Fruit fly (Drosophila melanogaster) whole organism, embryonic: ENCODE results near the gene CG31883.

Source experiments
- Asciz ChIP-seq: fragments of 200-800 bp; sonication (Bioruptor generic); optimal IDR thresholded peaks from 2 replicates; lab custom pipeline; 2017; ENCODE audit warnings: missing biosample characterization, mild to moderate bottlenecking, missing genetic modification characterization, missing genetic modification reagents
- Atf6 ChIP-seq: fragments of 200-800 bp; sonication (Bioruptor generic); IDR thresholded peaks from 2 replicates; pipeline ENCODE4 v1.3.6; 2022; ENCODE audit warnings: missing biosample characterization, missing genetic modification characterization
- CG10209 ChIP-seq: fragments of 200-800 bp; sonication (Bioruptor generic); optimal IDR thresholded peaks from 3 replicates; lab custom pipeline; 2017; ENCODE audit warnings: missing biosample characterization, mild to moderate bottlenecking, missing genetic modification characterization, missing genetic modification reagents
- CG10462 ChIP-seq: fragments of 200-800 bp; sonication (Bioruptor generic); optimal IDR thresholded peaks from 2 replicates; lab custom pipeline; 2016; ENCODE audit warnings: missing biosample characterization, missing genetic modification characterization
- CG10654 ChIP-seq: fragments of 200-800 bp; sonication (Bioruptor generic); optimal IDR thresholded peaks from 2 replicates; lab custom pipeline; 2016; ENCODE audit warnings: missing biosample characterization, missing genetic modification characterization
- CG11504 ChIP-seq: fragments of 200-800 bp; sonication (Bioruptor generic); optimal IDR thresholded peaks from 3 replicates; lab custom pipeline; 2019; ENCODE audit warnings: missing biosample characterization, mild to moderate bottlenecking, missing genetic modification characterization, moderate library complexity
- CG11696 ChIP-seq: fragments of 200-800 bp; sonication (Bioruptor generic); IDR thresholded peaks from 2 replicates; pipeline ENCODE4 v1.3.6; 2022; ENCODE audit warnings: missing biosample characterization, missing genetic modification characterization
- CG12769 ChIP-seq: fragments of 200-800 bp; sonication (Bioruptor generic); optimal IDR thresholded peaks from 2 replicates; lab custom pipeline; 2019; ENCODE audit warnings: missing biosample characterization, mild to moderate bottlenecking, missing genetic modification characterization, moderate library complexity
- CG12942 ChIP-seq: fragments of 200-800 bp; sonication (Bioruptor generic); optimal IDR thresholded peaks from 3 replicates; lab custom pipeline; 2016; ENCODE audit warnings: missing biosample characterization, missing genetic modification characterization
- CG15696 ChIP-seq: fragments of 200-800 bp; sonication (Bioruptor generic); optimal IDR thresholded peaks from 2 replicates; lab custom pipeline; 2019; ENCODE audit warnings: missing biosample characterization, mild to moderate bottlenecking, missing genetic modification characterization, moderate library complexity
- CG1603 ChIP-seq: fragments of 200-800 bp; sonication (Bioruptor generic); optimal IDR thresholded peaks from 2 replicates; lab custom pipeline; 2019; ENCODE audit warnings: missing biosample characterization, mild to moderate bottlenecking, missing genetic modification characterization, moderate library complexity
- CG17612 ChIP-seq: fragments of 200-800 bp; sonication (Bioruptor generic); IDR thresholded peaks from 2 replicates; pipeline ENCODE4 v1.3.6; 2022; ENCODE audit warnings: missing biosample characterization, missing genetic modification characterization
- CG18599 ChIP-seq: fragments of 200-800 bp; sonication (Bioruptor generic); optimal IDR thresholded peaks from 3 replicates; lab custom pipeline; 2017; ENCODE audit warnings: missing biosample characterization, missing genetic modification characterization, mild to moderate bottlenecking, moderate library complexity, missing genetic modification reagents
- CG2678 ChIP-seq: fragments of 200-800 bp; sonication (Bioruptor generic); optimal IDR thresholded peaks from 3 replicates; lab custom pipeline; 2019; ENCODE audit warnings: missing biosample characterization, mild to moderate bottlenecking, missing genetic modification characterization, moderate library complexity
- CG31441 ChIP-seq: fragments of 200-800 bp; sonication (Bioruptor generic); IDR thresholded peaks from 2 replicates; pipeline ENCODE4 v1.3.6; 2022; ENCODE audit warnings: missing biosample characterization, missing genetic modification characterization
- CG3281 ChIP-seq: fragments of 200-800 bp; sonication (Bioruptor generic); optimal IDR thresholded peaks from 3 replicates; lab custom pipeline; 2017; ENCODE audit warnings: missing biosample characterization, mild to moderate bottlenecking, missing genetic modification characterization
- CG3407 ChIP-seq: fragments of 200-800 bp; sonication (Bioruptor generic); optimal IDR thresholded peaks from 2 replicates; lab custom pipeline; 2018; ENCODE audit warnings: missing biosample characterization, mild to moderate bottlenecking, missing genetic modification characterization
- CG4854 ChIP-seq: fragments of 200-800 bp; sonication (Bioruptor generic); optimal IDR thresholded peaks from 2 replicates; lab custom pipeline; 2016; ENCODE audit warnings: missing biosample characterization, missing genetic modification characterization, inconsistent platforms
- CG7556 ChIP-seq: fragments of 200-800 bp; sonication (Bioruptor generic); optimal IDR thresholded peaks from 2 replicates; lab custom pipeline; 2017; ENCODE audit warnings: missing biosample characterization, mild to moderate bottlenecking, missing genetic modification characterization
- CG8290 ChIP-seq, 3 experiments: fragments of 200-800 bp; sonication (Bioruptor generic); optimal IDR thresholded peaks; 2 replicates each; lab custom pipeline; 2016 to 2019; ENCODE audit warnings: missing biosample characterization in 3 of 3, missing genetic modification characterization in 3 of 3, mild to moderate bottlenecking in 2 of 3, moderate library complexity in 1 of 3
- CG8924 ChIP-seq: fragments of 200-800 bp; optimal IDR thresholded peaks from 3 replicates; lab custom pipeline; 2019; ENCODE audit warnings: missing biosample characterization, mild to moderate bottlenecking, missing genetic modification characterization, moderate library complexity
- CG9727 ChIP-seq: fragments of 200-800 bp; sonication (Bioruptor generic); optimal IDR thresholded peaks from 3 replicates; lab custom pipeline; 2017; ENCODE audit warnings: missing biosample characterization, mild to moderate bottlenecking, missing genetic modification characterization
- Fer3 ChIP-seq: fragments of 200-800 bp; sonication (Bioruptor generic); optimal IDR thresholded peaks from 2 replicates; lab custom pipeline; 2018; ENCODE audit warnings: missing biosample characterization, mild to moderate bottlenecking, missing genetic modification characterization, moderate library complexity
- GATAe ChIP-seq: fragments of 200-800 bp; sonication (Bioruptor generic); conservative IDR thresholded peaks from 2 replicates; pipeline ENCODE4 v1.3.6; 2022; ENCODE audit warnings: missing biosample characterization, missing genetic modification characterization
- H15 ChIP-seq: fragments of 200-800 bp; sonication (Bioruptor generic); IDR thresholded peaks from 3 replicates; pipeline ENCODE4 v1.3.6; 2022; ENCODE audit warnings: missing biosample characterization, missing genetic modification characterization
- HHEX ChIP-seq: fragments of 200-800 bp; sonication (Bioruptor generic); optimal IDR thresholded peaks from 3 replicates; lab custom pipeline; 2017; ENCODE audit warnings: missing biosample characterization, mild to moderate bottlenecking, missing genetic modification characterization, missing genetic modification reagents
- HmgD ChIP-seq: fragments of 200-800 bp; sonication (Bioruptor generic); optimal IDR thresholded peaks from 3 replicates; lab custom pipeline; 2016; ENCODE audit warnings: missing biosample characterization, missing genetic modification characterization
- Med ChIP-seq: fragments of 200-800 bp; sonication (Bioruptor generic); peaks from one replicate; lab custom pipeline; 2016; ENCODE audit warnings: missing biosample characterization, missing genetic modification characterization, mild to moderate bottlenecking, inconsistent platforms, moderate library complexity
- Meics ChIP-seq: fragments of 200-800 bp; sonication (Bioruptor generic); optimal IDR thresholded peaks from 2 replicates; lab custom pipeline; 2017; ENCODE audit warnings: missing biosample characterization, mild to moderate bottlenecking, missing genetic modification characterization
- Pdp1 ChIP-seq, 2 experiments: fragments of 200-800 bp; sonication (Bioruptor generic); optimal IDR thresholded peaks; 3 replicates each; lab custom pipeline; 2016; ENCODE audit warnings: missing biosample characterization in 2 of 2, missing genetic modification characterization in 2 of 2, mild to moderate bottlenecking in 1 of 2, moderate library complexity in 1 of 2
- Ssrp ChIP-seq: fragments of 200-800 bp; sonication (Bioruptor generic); optimal IDR thresholded peaks from 2 replicates; lab custom pipeline; 2018; ENCODE audit warnings: missing biosample characterization, mild to moderate bottlenecking, missing genetic modification characterization, moderate library complexity
- Taf1 ChIP-seq: fragments of 200-800 bp; sonication (Bioruptor generic); IDR thresholded peaks from 2 replicates; pipeline ENCODE4 v1.3.6; 2022; ENCODE audit warnings: missing biosample characterization, missing genetic modification characterization
- Trl ChIP-seq, 3 experiments: fragments of >200 bp in 2 of 3; fragments of 200-800 bp in 1 of 3; sonication (Bioruptor generic) in 1 of 3; optimal IDR thresholded peaks; 2 replicates in 1 of 3; 3 replicates in 2 of 3; lab custom pipeline; 2016 to 2017; ENCODE audit warnings: missing biosample characterization in 1 of 3, missing genetic modification characterization in 1 of 3
- cas ChIP-seq: fragments of 200-800 bp; sonication (Bioruptor generic); IDR thresholded peaks from 2 replicates; pipeline ENCODE4 v1.3.6; 2022; ENCODE audit warnings: missing biosample characterization, missing genetic modification characterization
- cg ChIP-seq: fragments of 200-800 bp; sonication (Bioruptor generic); optimal IDR thresholded peaks from 3 replicates; lab custom pipeline; 2019; ENCODE audit warnings: missing biosample characterization, mild to moderate bottlenecking, missing genetic modification characterization, moderate library complexity
- cwo ChIP-seq: fragments of 200-800 bp; sonication (Bioruptor generic); optimal IDR thresholded peaks from 3 replicates; lab custom pipeline; 2017; ENCODE audit warnings: missing biosample characterization, missing genetic modification characterization, mild to moderate bottlenecking, moderate library complexity, missing genetic modification reagents
- dpn ChIP-seq, 2 experiments: fragments of 200-800 bp; sonication (Bioruptor generic); optimal IDR thresholded peaks; 3 replicates each; lab custom pipeline; 2016; ENCODE audit warnings: missing biosample characterization in 2 of 2, missing genetic modification characterization in 2 of 2
- dysf ChIP-seq: fragments of 200-800 bp; sonication (Bioruptor generic); IDR thresholded peaks from 3 replicates; pipeline ENCODE4 v1.3.6; 2022; ENCODE audit warnings: missing biosample characterization, missing genetic modification characterization
- fd3F ChIP-seq: fragments of 200-800 bp; sonication (Bioruptor generic); optimal IDR thresholded peaks from 2 replicates; lab custom pipeline; 2018; ENCODE audit warnings: missing biosample characterization, mild to moderate bottlenecking, missing genetic modification characterization, moderate library complexity
- gce ChIP-seq: fragments of 200-800 bp; sonication (Bioruptor generic); IDR thresholded peaks from 3 replicates; pipeline ENCODE4 v1.3.6; 2022; ENCODE audit warnings: missing biosample characterization, missing genetic modification characterization
- grau ChIP-seq: fragments of 200-800 bp; optimal IDR thresholded peaks from 3 replicates; lab custom pipeline; 2019; ENCODE audit warnings: missing biosample characterization, mild to moderate bottlenecking, missing genetic modification characterization, moderate library complexity
- nmo ChIP-seq: fragments of 200-800 bp; sonication (Bioruptor generic); optimal IDR thresholded peaks from 2 replicates; lab custom pipeline; 2018; ENCODE audit warnings: missing biosample characterization, mild to moderate bottlenecking, missing genetic modification characterization, moderate library complexity
- ranshi ChIP-seq: fragments of 200-800 bp; sonication (Bioruptor generic); IDR thresholded peaks from 2 replicates; pipeline ENCODE4 v1.3.6; 2022; ENCODE audit warnings: missing biosample characterization, missing genetic modification characterization
- schlank ChIP-seq: fragments of 200-800 bp; sonication (Bioruptor generic); optimal IDR thresholded peaks from 2 replicates; lab custom pipeline; 2018; ENCODE audit warnings: missing biosample characterization, mild to moderate bottlenecking, missing genetic modification characterization
- sens ChIP-seq: fragments of 200-800 bp; sonication (Bioruptor generic); peaks from one replicate; lab custom pipeline; 2016; ENCODE audit warnings: missing biosample characterization, missing genetic modification characterization
- sob ChIP-seq: fragments of 200-800 bp; sonication (Bioruptor generic); IDR thresholded peaks from 2 replicates; pipeline ENCODE4 v1.3.6; 2022; ENCODE audit warnings: missing biosample characterization, missing genetic modification characterization
- tgo ChIP-seq: fragments of 200-800 bp; sonication (Bioruptor generic); IDR thresholded peaks from 3 replicates; pipeline ENCODE4 v1.3.6; 2022; ENCODE audit warnings: missing biosample characterization, missing genetic modification characterization
- toy ChIP-seq: fragments of 200-800 bp; sonication (Bioruptor generic); IDR thresholded peaks from 2 replicates; pipeline ENCODE4 v1.3.6; 2022; ENCODE audit warnings: missing biosample characterization, missing genetic modification characterization
- z ChIP-seq: fragments of 200-800 bp; sonication (Bioruptor generic); IDR thresholded peaks from 3 replicates; pipeline ENCODE4 v1.3.6; 2022; ENCODE audit warnings: missing biosample characterization, missing genetic modification characterization
- zfh1 ChIP-seq: fragments of 200-800 bp; sonication (Bioruptor generic); IDR thresholded peaks from 3 replicates; pipeline ENCODE4 v1.3.6; 2022; ENCODE audit warnings: missing biosample characterization, missing genetic modification characterization

Gene CG31883

DNA sequence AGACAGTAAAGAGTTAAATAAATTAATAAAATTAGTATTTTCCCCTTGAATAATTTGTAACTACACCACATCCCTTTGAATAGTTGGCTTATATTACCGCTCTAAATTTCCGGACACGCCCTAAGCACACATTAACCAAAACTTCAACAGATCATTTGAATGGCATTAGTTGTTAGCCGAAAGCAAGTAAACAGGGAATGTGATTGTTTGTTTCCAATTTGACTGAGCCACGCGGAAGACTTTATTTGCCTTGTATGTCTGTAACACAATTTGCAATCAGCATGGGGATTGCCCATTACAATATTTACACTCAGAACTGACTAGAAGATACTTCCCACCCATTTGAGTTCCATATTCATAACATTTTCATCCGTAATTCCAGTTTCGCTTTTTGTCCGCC lies 18.7 kb upstream of the CG31883 start (continued):
- TF ChIP-seq CG8924 (tag; lab: Kevin White, UChicago) (peak; percentile 0), CG10462 (GFP tag; lab: Kevin White, UChicago) (no peak), Med (peak; percentile 90), gce (no peak), ranshi (GFP tag; lab: Robert Waterston, UW) (0 out of 2 replicates have a peak, but pooled peaks have one; percentile 9), Pdp1 (GFP tag; optimal IDR thresholded peaks at IDR 0.05; lab: Kevin White, UChicago) (peak in 1 of 2 experiments; percentile 10), CG4854 (peak; percentile 16), H15 (no peak), Taf1 (no peak), Fer3 (tag; lab: Kevin White, UChicago) (peak; percentile 21), CG12769 (peak; percentile 41), cwo (peak; percentile 45), CG10654 (no peak), CG15696 (tag; lab: Kevin White, UChicago) (no peak), Atf6 (GFP tag; lab: Robert Waterston, UW) (peak; percentile 48; the same call in 1 of the 2 replicates), Meics (GFP tag; lab: Kevin White, UChicago) (peak; percentile 58), dpn (GFP tag; optimal IDR thresholded peaks at IDR 0.05; lab: Kevin White, UChicago) (peak in 1 of 2 experiments; percentile 4), grau (tag; lab: Kevin White, UChicago) (peak; percentile 16), CG17612 (GFP tag; lab: Robert Waterston, UW) (no peak), CG3407 (no peak), CG11696 (GFP tag; lab: Robert Waterston, UW) (peak; percentile 35), GATAe (GFP tag; lab: Robert Waterston, UW) (no peak), tgo (GFP tag; lab: Robert Waterston, UW) (no peak), HmgD (GFP tag; lab: Kevin White, UChicago) (no peak), schlank (peak; percentile 19), CG10209 (GFP tag; lab: Kevin White, UChicago) (peak; percentile 41), zfh1 (GFP tag; lab: Robert Waterston, UW) (0 out of 3 replicates have a peak, but pooled peaks have one; percentile 23), CG2678 (tag; lab: Kevin White, UChicago) (peak; percentile 54), CG1603 (tag; lab: Kevin White, UChicago) (peak; percentile 18), cg (GFP tag; lab: Kevin White, UChicago) (no peak), CG11504 (tag; lab: Kevin White, UChicago) (no peak), CG7556 (peak; percentile 23), Asciz (GFP tag; lab: Kevin White, UChicago) (peak; percentile 7), HHEX (peak; percentile 53), sob (GFP tag; lab: Robert Waterston, UW) (peak; percentile 40; the same call in 1 of the 2 replicates), Trl (optimal IDR thresholded peaks at IDR 0.05; lab: Kevin White, UChicago) (no peak), Trl (GFP tag; optimal IDR thresholded peaks at IDR 0.05; lab: Kevin White, UChicago) (peak; percentile 25), dysf (GFP tag; lab: Robert Waterston, UW) (no peak), sens (GFP tag; lab: Kevin White, UChicago) (peak; percentile 73), CG9727 (peak; percentile 24), CG8290 (GFP tag; optimal IDR thresholded peaks at IDR 0.05; lab: Kevin White, UChicago) (no peak), CG8290 (tag; optimal IDR thresholded peaks at IDR 0.05; lab: Kevin White, UChicago) (peak in 1 of 2 experiments; percentile 75), CG18599 (peak; percentile 48), nmo (GFP tag; lab: Kevin White, UChicago) (no peak), z (GFP tag; lab: Robert Waterston, UW) (no peak), CG12942 (no peak), fd3F (peak; percentile 50), toy (no peak), cas (GFP tag; lab: Robert Waterston, UW) (no peak), CG31441 (GFP tag; lab: Robert Waterston, UW) (no peak), Ssrp (tag; lab: Kevin White, UChicago) (no peak), CG3281 (peak; percentile 53)
